Fruit fly (Drosophila melanogaster): ENCODE results near the gene rumi.

DNA sequence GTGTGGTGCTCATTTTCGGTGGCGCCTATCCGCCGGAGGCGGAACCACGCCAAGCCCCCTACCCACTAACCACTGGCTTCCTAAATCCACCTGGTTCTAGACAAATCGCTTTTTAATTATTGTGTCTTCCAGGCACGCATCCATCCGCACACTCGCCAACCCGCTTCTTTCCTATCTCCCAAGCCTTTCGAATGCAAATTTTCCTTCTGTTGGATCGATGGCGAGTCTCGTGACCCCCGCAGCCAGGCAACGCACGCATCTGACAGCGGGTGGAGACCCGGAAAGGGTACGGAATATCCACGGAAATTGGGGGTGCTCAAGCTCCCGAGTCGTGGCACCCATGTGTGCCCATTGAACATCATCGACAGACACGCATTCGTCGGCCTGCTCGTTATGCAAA lies 43.2 kb downstream of the rumi start, which contains the start of gene CG13842:
- TF ChIP-seq Dll (optimal IDR thresholded peaks at IDR 0.05), result no peak
- no peak for TF ChIP-seq psq (optimal IDR thresholded peaks at IDR 0.05)
- TF ChIP-seq EcR (GFP tag; optimal IDR thresholded peaks at IDR 0.05), result no peak
- TF ChIP-seq usp (GFP tag; optimal IDR thresholded peaks at IDR 0.05), result no peak

All from whole organism.